Fruit fly (Drosophila melanogaster) whole organism, wandering third instar larva: ENCODE data around the gene CG43998.

Experiments
- CG9705 ChIP-seq: fragments of 200-800 bp; sonication (Bioruptor generic); optimal IDR thresholded peaks from 2 replicates; lab custom pipeline; 2018; ENCODE audit warnings: missing biosample characterization, mild to moderate bottlenecking, missing genetic modification characterization
- CrebA ChIP-seq: fragments of 200-800 bp; sonication (Bioruptor generic); optimal IDR thresholded peaks from 2 replicates; lab custom pipeline; 2016; ENCODE audit warnings: missing biosample characterization, mild to moderate bottlenecking, missing genetic modification characterization, borderline replicate concordance
- Dif ChIP-seq: fragments of 200-275, 200-300 bp; sonication (Bioruptor generic); optimal IDR thresholded peaks from 2 replicates; lab custom pipeline; 2018; ENCODE audit warnings: missing biosample characterization, missing genetic modification characterization; ENCODE audit not compliant: partially characterized antibody
- GATAd ChIP-seq: sonication (Bioruptor generic); optimal IDR thresholded peaks from 2 replicates; lab custom pipeline; 2016; ENCODE audit warnings: missing biosample characterization, missing genetic modification characterization
- HLH106 ChIP-seq: fragments of 200-800 bp; optimal IDR thresholded peaks from 3 replicates; lab custom pipeline; 2019; ENCODE audit warnings: missing biosample characterization, mild to moderate bottlenecking, missing genetic modification characterization, moderate library complexity
- Hnf4 ChIP-seq: fragments of 200-800 bp; sonication (Bioruptor generic); optimal IDR thresholded peaks from 2 replicates; lab custom pipeline; 2016; ENCODE audit warnings: missing biosample characterization, mild to moderate bottlenecking, missing genetic modification characterization
- Hr83 ChIP-seq: fragments of 200-300 bp; sonication (Bioruptor generic); optimal IDR thresholded peaks from 2 replicates; lab custom pipeline; 2016; ENCODE audit warnings: missing biosample characterization, mild to moderate bottlenecking, missing genetic modification characterization, moderate library complexity; ENCODE audit not compliant: poor library complexity, severe bottlenecking
- Jra ChIP-seq: sonication (Bioruptor generic); optimal IDR thresholded peaks from 2 replicates; lab custom pipeline; 2016; ENCODE audit warnings: missing biosample characterization, missing genetic modification characterization
- Myc ChIP-seq: fragments of >200 bp; optimal IDR thresholded peaks from 2 replicates; lab custom pipeline; 2017
- N ChIP-seq: fragments of >200 bp; optimal IDR thresholded peaks from 2 replicates; lab custom pipeline; 2018; ENCODE audit warnings: missing biosample characterization, missing external identifiers, missing genetic modification characterization
- OdsH ChIP-seq: fragments of 200-800 bp; sonication (Bioruptor generic); optimal IDR thresholded peaks from 2 replicates; lab custom pipeline; 2016; ENCODE audit warnings: missing biosample characterization, mild to moderate bottlenecking, missing genetic modification characterization
- Rel ChIP-seq, 2 experiments: fragments of 200-800 bp; sonication (Bioruptor generic) in 1 of 2; optimal IDR thresholded peaks; 2 replicates in 1 of 2; 3 replicates in 1 of 2; lab custom pipeline; 2016 to 2019; ENCODE audit warnings: mild to moderate bottlenecking in 2 of 2, missing biosample characterization in 2 of 2, missing genetic modification characterization in 2 of 2, moderate library complexity in 1 of 2
- Sp1 ChIP-seq: fragments of 200-800 bp; sonication (Bioruptor generic); optimal IDR thresholded peaks from 3 replicates; lab custom pipeline; 2019; ENCODE audit warnings: missing biosample characterization, mild to moderate bottlenecking, missing genetic modification characterization, moderate library complexity
- br ChIP-seq: fragments of 200-800 bp; sonication (Bioruptor generic); optimal IDR thresholded peaks from 2 replicates; lab custom pipeline; 2016; ENCODE audit warnings: missing biosample characterization, missing genetic modification characterization
- brk ChIP-seq: fragments of 200-800 bp; sonication (Bioruptor generic); optimal IDR thresholded peaks from 2 replicates; lab custom pipeline; 2016; ENCODE audit warnings: missing biosample characterization, mild to moderate bottlenecking, missing genetic modification characterization
- dl ChIP-seq, 2 experiments: fragments of 175-275, 200-275 bp in 1 of 2; fragments of 200-275 bp in 1 of 2; sonication (Bioruptor generic); optimal IDR thresholded peaks; lab custom pipeline; 2018; ENCODE audit warnings: mild to moderate bottlenecking in 2 of 2, missing biosample characterization in 2 of 2, missing genetic modification characterization in 2 of 2, moderate library complexity in 2 of 2; ENCODE audit not compliant: partially characterized antibody in 2 of 2, insufficient read depth in 1 of 2
- dmrt93B ChIP-seq: fragments of 200-800 bp; sonication (Bioruptor generic); optimal IDR thresholded peaks from 2 replicates; lab custom pipeline; 2018; ENCODE audit warnings: missing biosample characterization, mild to moderate bottlenecking, missing genetic modification characterization
- dsf ChIP-seq: sonication (Bioruptor generic); optimal IDR thresholded peaks from 2 replicates; lab custom pipeline; 2016; ENCODE audit warnings: missing biosample characterization, missing genetic modification characterization, borderline replicate concordance
- foxo ChIP-seq, 2 experiments: fragments of 200-800 bp; sonication (Bioruptor generic); optimal IDR thresholded peaks; 2 replicates in 1 of 2; 3 replicates in 1 of 2; lab custom pipeline; 2016 to 2017; ENCODE audit warnings: missing biosample characterization in 2 of 2, missing genetic modification characterization in 2 of 2
- fru ChIP-seq: fragments of 200-800 bp; sonication (Bioruptor generic); optimal IDR thresholded peaks from 3 replicates; lab custom pipeline; 2016; ENCODE audit warnings: missing biosample characterization, mild to moderate bottlenecking, missing genetic modification characterization
- h ChIP-seq: fragments of 200-800 bp; sonication (Bioruptor generic); optimal IDR thresholded peaks from 3 replicates; lab custom pipeline; 2016; ENCODE audit warnings: missing biosample characterization, mild to moderate bottlenecking, missing genetic modification characterization
- jim ChIP-seq: fragments of 175-275, 200-325 bp; sonication (Bioruptor generic); optimal IDR thresholded peaks from 2 replicates; lab custom pipeline; 2016; ENCODE audit warnings: missing biosample characterization, mild to moderate bottlenecking, missing genetic modification characterization
- lola ChIP-seq: fragments of >200 bp; optimal IDR thresholded peaks from 2 replicates; lab custom pipeline; 2017; ENCODE audit warnings: missing biosample characterization, missing genetic modification characterization
- pan ChIP-seq: fragments of >200 bp; optimal IDR thresholded peaks from 2 replicates; lab custom pipeline; 2017
- psq ChIP-seq: fragments of 200-800 bp; sonication (Bioruptor generic); optimal IDR thresholded peaks from 3 replicates; lab custom pipeline; 2017; ENCODE audit warnings: missing biosample characterization, mild to moderate bottlenecking, missing genetic modification characterization, moderate library complexity
- rgr ChIP-seq: fragments of 200-800 bp; sonication (Bioruptor generic); optimal IDR thresholded peaks from 3 replicates; lab custom pipeline; 2016; ENCODE audit warnings: missing biosample characterization, mild to moderate bottlenecking, missing genetic modification characterization
- sage ChIP-seq: fragments of 200-800 bp; sonication (Bioruptor generic); optimal IDR thresholded peaks from 2 replicates; lab custom pipeline; 2016; ENCODE audit warnings: missing biosample characterization, mild to moderate bottlenecking, missing genetic modification characterization
- sv ChIP-seq: fragments of 200-800 bp; sonication (Bioruptor generic); optimal IDR thresholded peaks from 3 replicates; lab custom pipeline; 2016; ENCODE audit warnings: missing biosample characterization, missing genetic modification characterization
- tai ChIP-seq: sonication (Bioruptor generic); optimal IDR thresholded peaks from 2 replicates; lab custom pipeline; 2016; ENCODE audit warnings: missing biosample characterization, missing genetic modification characterization
- usp ChIP-seq: fragments of >200 bp; optimal IDR thresholded peaks from 2 replicates; lab custom pipeline; 2017; ENCODE audit warnings: missing biosample characterization, missing genetic modification characterization

Gene CG43998

dm6 chr3R:23924200-23924599, 4.6 kb downstream of the CG43998 start, which contains the start of gene Ndc1:
TSS of gene Ndc1 (plus strand) at chr3R:23924399.
- TF ChIP-seq br (GFP tag; lab: Kevin White, UChicago), result no peak
- TF ChIP-seq OdsH (GFP tag; lab: Kevin White, UChicago), result no peak
- no peak for TF ChIP-seq brk (GFP tag; lab: Kevin White, UChicago)
- TF ChIP-seq Dif, result no peak
- TF ChIP-seq usp, result no peak
- no peak for TF ChIP-seq Myc (lab: Kevin White, UChicago)
- no peak for TF ChIP-seq sv (GFP tag; lab: Kevin White, UChicago)
- no peak for TF ChIP-seq lola (GFP tag; lab: Kevin White, UChicago)
- no peak for TF ChIP-seq psq (GFP tag; lab: Kevin White, UChicago)
- no peak for TF ChIP-seq fru (GFP tag; lab: Kevin White, UChicago)
- TF ChIP-seq dmrt93B (GFP tag; lab: Kevin White, UChicago), result no peak
- no peak for TF ChIP-seq Sp1
- no peak for TF ChIP-seq CrebA (GFP tag; lab: Kevin White, UChicago)
- no peak for TF ChIP-seq pan (lab: Kevin White, UChicago)
- no peak for TF ChIP-seq dsf
- TF ChIP-seq Hr83 (GFP tag; lab: Kevin White, UChicago), result no peak
- no peak for TF ChIP-seq CG9705 (GFP tag; lab: Kevin White, UChicago)
- TF ChIP-seq N (GFP tag; lab: Kevin White, UChicago), result no peak

- TF ChIP-seq h (GFP tag; lab: Kevin White, UChicago), result peak; percentile 18
- peak; percentile 19 for TF ChIP-seq rgr (GFP tag; lab: Kevin White, UChicago)
- TF ChIP-seq Rel (GFP tag; optimal IDR thresholded peaks at IDR 0.05; lab: Kevin White, UChicago), result no peak
- TF ChIP-seq Rel (tag; optimal IDR thresholded peaks at IDR 0.05; lab: Kevin White, UChicago), result peak; percentile 33
- no peak for TF ChIP-seq jim (GFP tag; lab: Kevin White, UChicago)
- peak; percentile 62 for TF ChIP-seq Hr83 (GFP tag; lab: Kevin White, UChicago)
- peak; percentile 25 for TF ChIP-seq Dif
- no peak for TF ChIP-seq tai (GFP tag; lab: Kevin White, UChicago)
- TF ChIP-seq Hnf4 (GFP tag; lab: Kevin White, UChicago), result peak; percentile 40
- TF ChIP-seq OdsH (GFP tag; lab: Kevin White, UChicago), result no peak
- peak; percentile 58 for TF ChIP-seq Sp1
- peak; percentile 38 for TF ChIP-seq Jra
These were observed 6.1 kb downstream of the CG43998 start, which contains the start of the genes sba and CG31141 for dm6 chr3R:23922502-23923350. TSS of gene sba (minus strand) at chr3R:23922973. TSS of gene CG31141 (plus strand) at chr3R:23923300.

- TF ChIP-seq HLH106 (tag; lab: Kevin White, UChicago), result peak; percentile 50
- TF ChIP-seq psq (GFP tag; lab: Kevin White, UChicago), result peak; percentile 18
- TF ChIP-seq CG9705 (GFP tag; lab: Kevin White, UChicago), result no peak
- peak; percentile 38 for TF ChIP-seq h (GFP tag; lab: Kevin White, UChicago)
- peak; percentile 75 for TF ChIP-seq Dif
- TF ChIP-seq br (GFP tag; lab: Kevin White, UChicago), result peak; percentile 27
- TF ChIP-seq Rel (GFP tag; optimal IDR thresholded peaks at IDR 0.05; lab: Kevin White, UChicago), result no peak
- TF ChIP-seq Rel (tag; optimal IDR thresholded peaks at IDR 0.05; lab: Kevin White, UChicago), result no peak
- no peak for TF ChIP-seq sage
- no peak for TF ChIP-seq GATAd (GFP tag; lab: Kevin White, UChicago)
- no peak for TF ChIP-seq pan (lab: Kevin White, UChicago)
- peak in 1 of 2 experiments; percentile 67 for TF ChIP-seq dl (GFP tag; optimal IDR thresholded peaks at IDR 0.05; lab: Kevin White, UChicago; ENCODE audit: insufficient read depth in 1 of 2, partially characterized antibody in 2 of 2)
- TF ChIP-seq rgr (GFP tag; lab: Kevin White, UChicago), result peak; percentile 54
- TF ChIP-seq foxo (GFP tag; optimal IDR thresholded peaks at IDR 0.05; lab: Kevin White, UChicago), result peak in 1 of 2 experiments; percentile 45
These were observed 6.9 kb downstream of the CG43998 start for dm6 chr3R:23921701-23922501.
